Worm (Caenorhabditis elegans) whole organism, midembryonic: ENCODE data around the gene str-33.

Source experiments
- T22C8.4 ChIP-seq: fragments of 200-800 bp; sonication (Bioruptor generic); IDR thresholded peaks from 2 replicates; pipeline ENCODE4 v1.3.6; 2022; ENCODE audit warnings: missing genetic modification characterization, missing compliant biosample characterization
- cog-1 ChIP-seq: sonication (generic microtip); optimal IDR thresholded peaks from 2 replicates; lab custom pipeline; 2016; ENCODE audit warnings: missing genetic modification characterization, missing compliant biosample characterization
- flt-1 ChIP-seq: fragments of 200-800 bp; sonication (Bioruptor generic); IDR thresholded peaks from 2 replicates; pipeline ENCODE4 v1.3.6; 2022; ENCODE audit warnings: missing genetic modification characterization, missing compliant biosample characterization
- klf-2 ChIP-seq: fragments of 200-800 bp; sonication (Bioruptor generic); conservative IDR thresholded peaks from 2 replicates; pipeline ENCODE4 v1.3.6; 2022; ENCODE audit warnings: missing genetic modification reagents, missing genetic modification characterization, missing compliant biosample characterization
- med-1 ChIP-seq: sonication (generic microtip); optimal IDR thresholded peaks from 2 replicates; lab custom pipeline; 2017; ENCODE audit warnings: missing genetic modification characterization, mild to moderate bottlenecking, missing compliant biosample characterization, antibody characterized with exemption, missing genetic modification reagents; ENCODE audit not compliant: insufficient read depth
- ref-1 ChIP-seq: fragments of 200-800 bp; sonication (Bioruptor generic); conservative IDR thresholded peaks from 2 replicates; pipeline ENCODE4 v1.3.6; 2022; ENCODE audit warnings: missing genetic modification reagents, missing genetic modification characterization, missing compliant biosample characterization
- tab-1 ChIP-seq: fragments of 200-800 bp; sonication (Bioruptor generic); IDR thresholded peaks from 2 replicates; pipeline ENCODE4 v1.3.6; 2022; ENCODE audit warnings: missing genetic modification characterization, missing compliant biosample characterization
- ztf-23 ChIP-seq: fragments of 200-800 bp; sonication (Bioruptor generic); IDR thresholded peaks from 2 replicates; pipeline ENCODE4 v1.3.6; 2022; ENCODE audit warnings: missing genetic modification reagents, missing genetic modification characterization, missing compliant biosample characterization
- ztf-29 ChIP-seq: fragments of 200-800 bp; sonication (Bioruptor generic); IDR thresholded peaks from 2 replicates; pipeline ENCODE4 v1.3.6; 2022; ENCODE audit warnings: missing genetic modification reagents, missing genetic modification characterization, missing compliant biosample characterization

str-33 gene

DNA sequence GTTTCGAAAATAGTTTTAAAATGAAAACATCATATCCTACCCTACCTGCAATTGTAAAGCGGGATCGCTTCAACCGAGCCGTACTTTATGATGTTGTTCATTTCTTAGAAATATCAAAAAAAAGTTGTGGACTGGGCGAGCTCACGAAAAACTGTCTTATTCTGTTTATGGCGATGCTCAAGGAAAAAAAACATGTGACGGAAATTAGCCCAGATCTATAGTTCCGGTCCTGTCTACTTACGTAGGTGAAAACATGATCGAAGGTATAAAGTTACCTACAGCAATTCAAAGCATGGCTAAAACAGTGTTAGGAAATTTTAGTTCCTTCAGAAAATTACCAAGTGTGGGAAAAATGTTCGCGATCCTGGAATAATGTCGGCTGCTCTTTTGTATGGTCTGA, 7.6 kb upstream of the str-33 start, which contains the start of gene srt-27:
Gene srt-27 (minus strand): TSS at position 101 of the 400 bp plus-strand sequence.
- TF ChIP-seq flt-1 (no peak), ztf-29 (GFP tag; lab: Robert Waterston, UW) (no peak), ztf-23 (GFP tag; lab: Robert Waterston, UW) (no peak), cog-1 (no peak), klf-2 (no peak)

DNA sequence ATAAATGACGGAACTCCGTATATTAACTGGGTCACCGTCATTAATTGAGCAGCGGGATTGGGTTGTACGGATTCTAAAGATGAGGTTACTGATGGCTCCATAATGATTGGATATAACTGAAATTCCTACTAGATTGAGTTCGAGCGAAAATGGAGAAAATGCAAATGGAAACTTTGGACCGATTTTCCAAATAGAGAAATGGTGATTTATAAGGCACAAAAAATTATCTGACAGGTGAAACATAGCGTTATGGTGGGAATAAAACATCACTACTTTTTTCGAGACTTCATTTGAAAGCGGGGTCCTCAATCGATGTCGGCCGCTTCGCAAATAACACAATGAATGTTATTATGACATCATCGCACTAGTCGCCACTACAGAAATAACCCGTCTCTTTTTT, 5.8 kb upstream of the str-33 start, which contains the start of gene srg-60:
Gene srg-60 (minus strand): TSS at position 101 of the 400 bp plus-strand sequence.
- TF ChIP-seq tab-1 (GFP tag; lab: Robert Waterston, UW) = no peak
- no peak for TF ChIP-seq ref-1 (GFP tag; lab: Robert Waterston, UW)
- no peak for TF ChIP-seq med-1 (GFP tag; lab: Kevin White, UChicago)
- TF ChIP-seq klf-2 = no peak
- no peak for TF ChIP-seq ztf-23 (GFP tag; lab: Robert Waterston, UW)
- no peak for TF ChIP-seq flt-1
- no peak for TF ChIP-seq ztf-29 (GFP tag; lab: Robert Waterston, UW)
- no peak for TF ChIP-seq T22C8.4 (GFP tag; lab: Robert Waterston, UW)
- TF ChIP-seq cog-1 = no peak

DNA sequence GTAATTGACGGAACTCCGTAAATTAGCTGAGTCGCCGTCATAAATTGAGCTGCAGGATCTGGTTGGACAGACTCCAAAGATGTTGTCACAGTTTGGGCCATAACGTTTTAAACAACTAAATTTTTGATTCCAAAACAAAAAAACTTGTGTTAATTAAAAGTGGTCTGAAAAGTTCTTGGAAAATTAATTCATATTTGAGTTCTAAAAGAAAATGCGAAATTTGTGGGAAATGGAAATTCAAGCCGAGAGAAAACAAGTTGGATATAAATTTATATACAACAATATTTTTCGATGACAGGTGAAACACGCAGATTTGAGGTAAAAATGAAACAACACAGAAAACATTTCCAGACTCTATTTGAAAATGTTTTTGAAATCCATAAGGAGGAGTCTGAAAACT, 3.1 kb upstream of the str-33 start, which contains the start of gene srg-59:
Gene srg-59 (minus strand): TSS at position 101 of the 400 bp plus-strand sequence.
- TF ChIP-seq med-1 (GFP tag; lab: Kevin White, UChicago) = no peak
- no peak for TF ChIP-seq tab-1 (GFP tag; lab: Robert Waterston, UW)
- no peak for TF ChIP-seq flt-1
- no peak for TF ChIP-seq ztf-23 (GFP tag; lab: Robert Waterston, UW)
- TF ChIP-seq T22C8.4 (GFP tag; lab: Robert Waterston, UW) = no peak
- TF ChIP-seq klf-2 = no peak
- TF ChIP-seq ztf-29 (GFP tag; lab: Robert Waterston, UW) = no peak
- TF ChIP-seq cog-1 = no peak
- TF ChIP-seq ref-1 (GFP tag; lab: Robert Waterston, UW) = no peak

DNA sequence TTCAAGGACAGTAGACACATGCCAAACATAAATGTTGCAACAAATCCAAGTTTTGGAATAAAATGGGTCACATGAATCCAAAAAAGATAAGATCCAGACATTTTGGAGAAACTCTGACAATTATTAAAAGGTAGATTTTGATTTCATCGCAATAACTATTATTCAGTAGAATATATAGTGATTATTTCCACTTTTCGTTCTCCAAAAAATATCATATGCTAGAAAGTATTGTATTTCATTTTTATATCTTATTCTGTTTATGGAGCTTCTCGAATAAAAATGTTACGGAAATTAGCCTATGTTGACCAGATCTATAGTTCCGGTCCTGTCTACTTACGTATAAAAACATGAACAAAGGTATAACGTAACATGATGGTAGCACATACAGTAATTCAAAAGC, 1.2 kb upstream of the str-33 start, which contains the start of gene str-13:
Gene str-13 (minus strand): TSS at position 101 of the 400 bp plus-strand sequence.
- TF ChIP-seq tab-1 (GFP tag; lab: Robert Waterston, UW) = no peak
- TF ChIP-seq flt-1 = no peak
- TF ChIP-seq cog-1 = no peak
- TF ChIP-seq ref-1 (GFP tag; lab: Robert Waterston, UW) = no peak
- no peak for TF ChIP-seq ztf-23 (GFP tag; lab: Robert Waterston, UW)
- TF ChIP-seq ztf-29 (GFP tag; lab: Robert Waterston, UW) = no peak
- no peak for TF ChIP-seq T22C8.4 (GFP tag; lab: Robert Waterston, UW)
- no peak for TF ChIP-seq med-1 (GFP tag; lab: Kevin White, UChicago)
- TF ChIP-seq klf-2 = no peak

DNA sequence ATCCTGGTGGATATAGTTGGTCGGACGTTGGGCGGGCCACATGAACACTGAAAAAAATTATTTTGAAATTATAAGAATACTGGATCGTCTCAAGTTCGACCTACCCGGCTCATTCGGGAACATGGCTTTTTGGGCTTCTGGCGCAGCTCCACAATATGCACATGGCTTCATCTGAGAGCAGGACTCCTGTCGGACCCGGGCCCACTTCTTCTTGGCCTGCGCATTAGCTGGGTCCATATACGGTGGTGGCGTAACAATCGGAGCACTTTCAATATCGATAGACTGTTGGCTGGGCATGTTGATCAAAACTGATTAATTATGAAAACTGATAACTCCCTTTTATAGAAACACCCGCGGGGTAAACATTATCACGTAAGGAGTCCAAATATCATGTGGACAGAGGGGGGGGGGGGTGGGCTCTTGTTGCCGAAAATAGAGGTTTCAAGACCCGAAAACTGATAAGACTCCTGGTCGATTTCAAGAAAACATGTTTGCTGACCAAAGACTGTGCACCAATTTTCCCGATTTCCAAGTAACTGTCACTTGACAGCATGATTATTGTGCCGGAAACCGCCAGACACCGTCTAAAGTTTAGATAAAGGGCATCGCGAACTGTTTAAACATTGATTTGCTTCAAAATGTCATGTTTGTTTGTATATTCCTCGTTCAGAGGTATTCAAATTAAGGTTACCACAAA, 2.6 kb downstream of the str-33 start, which contains the start of gene dod-3:
Gene dod-3 (minus strand): TSS at position 315 of the 697 bp plus-strand sequence.
- TF ChIP-seq flt-1 = no peak
- TF ChIP-seq med-1 (GFP tag; lab: Kevin White, UChicago) = no peak
- TF ChIP-seq ztf-29 (GFP tag; lab: Robert Waterston, UW) = no peak
- TF ChIP-seq cog-1 = no peak
- no peak for TF ChIP-seq ztf-23 (GFP tag; lab: Robert Waterston, UW)
- TF ChIP-seq ref-1 (GFP tag; lab: Robert Waterston, UW) = no peak
- TF ChIP-seq klf-2 = no peak
- no peak for TF ChIP-seq tab-1 (GFP tag; lab: Robert Waterston, UW)
- no peak for TF ChIP-seq T22C8.4 (GFP tag; lab: Robert Waterston, UW)

DNA sequence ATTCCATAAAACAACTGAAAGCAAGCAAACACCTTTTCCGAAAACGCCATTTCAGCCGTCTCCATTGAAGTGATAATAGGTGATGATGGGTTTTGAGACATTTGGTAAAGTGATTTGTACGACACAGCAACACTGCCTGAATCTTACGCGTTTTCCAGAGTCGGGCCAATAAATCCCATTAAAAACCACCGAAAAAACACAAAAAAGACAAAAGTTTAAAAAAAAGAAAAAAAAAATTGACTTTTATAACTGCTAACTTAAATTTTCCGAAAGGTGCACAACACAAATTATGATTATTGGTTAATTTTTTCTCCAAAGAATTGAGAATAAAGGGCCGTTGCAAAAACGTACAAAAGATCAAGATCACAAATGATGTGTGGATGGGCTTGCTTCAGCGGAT, 6.0 kb downstream of the str-33 start, which contains the start of gene srg-57:
Gene srg-57 (minus strand): TSS at position 101 of the 400 bp plus-strand sequence.
- TF ChIP-seq ref-1 (GFP tag; lab: Robert Waterston, UW) = no peak
- no peak for TF ChIP-seq ztf-29 (GFP tag; lab: Robert Waterston, UW)
- no peak for TF ChIP-seq T22C8.4 (GFP tag; lab: Robert Waterston, UW)

DNA sequence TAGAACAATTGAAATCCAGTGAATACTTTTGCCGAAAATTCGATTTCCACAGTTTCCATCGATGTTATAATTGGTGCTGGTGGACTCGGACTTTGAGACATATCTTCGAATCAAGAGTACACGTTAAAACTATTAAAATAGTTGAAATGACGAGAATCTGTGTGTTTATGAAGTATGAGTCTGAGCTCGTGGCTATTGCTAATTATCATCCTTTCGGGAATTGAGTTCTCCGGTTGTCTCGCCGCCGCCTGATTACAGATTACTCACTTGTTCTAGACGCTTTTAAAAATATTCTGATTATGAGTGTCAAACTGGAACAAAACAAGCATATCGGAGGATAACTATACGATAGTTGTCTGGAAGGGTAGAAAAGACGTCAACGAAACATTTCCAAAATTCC, 9.8 kb downstream of the str-33 start, which contains the start of gene srg-56:
Gene srg-56 (minus strand): TSS at position 101 of the 400 bp plus-strand sequence.
- no peak for TF ChIP-seq ztf-29 (GFP tag; lab: Robert Waterston, UW)

DNA sequence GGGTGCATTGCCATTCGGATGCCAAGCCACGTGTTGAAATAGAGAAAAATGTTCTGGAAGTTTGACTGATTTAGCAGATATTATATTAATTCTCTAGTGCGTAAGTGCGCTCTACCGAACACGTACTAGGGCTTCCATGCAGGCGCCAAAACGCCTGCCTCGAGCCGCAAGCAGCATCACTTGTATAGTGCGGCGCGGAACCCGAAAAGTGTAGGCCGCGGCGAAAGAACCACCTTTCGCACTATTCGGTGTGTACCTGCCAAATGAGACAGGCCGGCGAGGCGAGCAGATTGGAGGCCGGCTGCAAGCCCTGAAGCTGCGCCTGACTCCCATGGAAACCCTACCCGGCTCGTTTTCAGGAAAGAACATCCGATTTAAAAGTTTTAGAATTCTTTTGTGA, 11.3 kb downstream of the str-33 start:
- TF ChIP-seq flt-1 (0 out of 2 replicates have a peak, but pooled peaks have one; percentile 14), ref-1 (GFP tag; lab: Robert Waterston, UW) (no peak), T22C8.4 (GFP tag; lab: Robert Waterston, UW) (no peak)

DNA sequence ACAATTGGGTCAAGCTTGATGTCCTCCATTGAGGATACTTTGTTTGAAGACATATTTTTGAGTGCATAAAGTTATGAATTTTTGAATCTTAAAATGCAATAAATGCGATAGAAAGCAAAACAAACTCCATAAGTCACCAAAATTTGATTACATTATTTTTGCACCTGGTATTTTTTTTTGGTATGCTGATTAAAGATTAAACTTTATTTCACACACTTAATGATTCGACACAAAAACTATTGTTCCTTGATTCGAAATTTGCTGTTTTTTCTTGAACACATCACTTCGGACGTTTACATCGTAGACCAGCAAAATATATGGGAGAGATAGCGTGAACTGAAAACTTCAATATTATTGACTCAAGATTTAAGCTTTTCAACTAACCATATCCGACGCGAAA, 11.9 kb downstream of the str-33 start, which contains the start of gene srg-61:
Gene srg-61 (minus strand): TSS at position 101 of the 400 bp plus-strand sequence.
- TF ChIP-seq klf-2 = no peak
- TF ChIP-seq cog-1 = no peak
- TF ChIP-seq tab-1 (GFP tag; lab: Robert Waterston, UW) = no peak
- no peak for TF ChIP-seq ztf-29 (GFP tag; lab: Robert Waterston, UW)
- TF ChIP-seq ztf-23 (GFP tag; lab: Robert Waterston, UW) = no peak
- no peak for TF ChIP-seq med-1 (GFP tag; lab: Kevin White, UChicago)
- TF ChIP-seq ref-1 (GFP tag; lab: Robert Waterston, UW) = no peak
- no peak for TF ChIP-seq flt-1
- no peak for TF ChIP-seq T22C8.4 (GFP tag; lab: Robert Waterston, UW)

DNA sequence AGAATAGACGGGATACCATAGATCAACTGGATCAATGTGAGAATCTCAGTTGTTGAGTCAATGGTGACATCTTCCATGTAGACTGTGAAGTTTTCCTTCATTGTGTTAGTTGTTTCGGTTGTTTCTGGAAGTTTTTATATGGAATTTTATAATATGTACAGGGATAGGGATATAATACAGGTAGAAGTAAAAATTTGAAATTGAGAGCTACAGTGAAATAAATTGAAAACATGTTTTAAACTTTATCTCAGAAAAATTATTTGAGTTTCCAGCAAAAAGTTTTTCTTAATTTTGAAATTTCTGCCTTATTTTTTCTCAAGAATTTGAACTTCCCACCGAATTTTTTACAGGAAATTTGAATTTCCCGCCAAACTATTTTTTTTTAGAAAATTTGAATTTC, 14.0 kb downstream of the str-33 start, which contains the start of gene srg-62:
Gene srg-62 (minus strand): TSS at position 101 of the 400 bp plus-strand sequence.
- TF ChIP-seq cog-1 = no peak
- TF ChIP-seq ref-1 (GFP tag; lab: Robert Waterston, UW) = no peak
- no peak for TF ChIP-seq T22C8.4 (GFP tag; lab: Robert Waterston, UW)
- TF ChIP-seq flt-1 = no peak
